Worm (Caenorhabditis elegans) whole organism, L4 larva: ENCODE results near the gene C16A3.6.
A peak's percentile ranks its signal among the peaks of the same experiment; 100 is the strongest.

Experiments
- F37D6.2 ChIP-seq: sonication (generic microtip); optimal IDR thresholded peaks from 2 replicates; lab custom pipeline; 2016; ENCODE audit warnings: mild to moderate bottlenecking, missing genetic modification characterization, missing compliant biosample characterization
- F44E2.7 ChIP-seq: fragments of 200-800 bp; sonication (Bioruptor generic); IDR thresholded peaks from 2 replicates; pipeline ENCODE4 v2.1.2; 2022; ENCODE audit warnings: missing genetic modification characterization, missing compliant biosample characterization
- F49E8.2 ChIP-seq: sonication (generic microtip); optimal IDR thresholded peaks from 2 replicates; lab custom pipeline; 2016; ENCODE audit warnings: missing compliant biosample characterization, mild to moderate bottlenecking, missing genetic modification characterization, borderline replicate concordance
- R02D3.7 ChIP-seq: fragments of 150-350 bp; sonication (generic microtip); optimal IDR thresholded peaks from 3 replicates; lab custom pipeline; 2014; ENCODE audit warnings: missing biosample characterization, missing genetic modification characterization
- T20F7.1 ChIP-seq: fragments of 200-800 bp; sonication (Bioruptor generic); optimal IDR thresholded peaks from 2 replicates; lab custom pipeline; 2018; ENCODE audit warnings: mild to moderate bottlenecking, missing genetic modification characterization, missing compliant biosample characterization
- T26A8.4 ChIP-seq: fragments of 200-800 bp; sonication (Bioruptor generic); IDR thresholded peaks from 2 replicates; pipeline ENCODE4 v1.3.6; 2022; ENCODE audit warnings: missing genetic modification characterization, missing compliant biosample characterization
- Y5F2A.4 ChIP-seq: fragments of 200-800 bp; sonication (Bioruptor generic); optimal IDR thresholded peaks from 2 replicates; lab custom pipeline; 2018; ENCODE audit warnings: mild to moderate bottlenecking, missing genetic modification characterization, missing compliant biosample characterization
- ZK337.2 ChIP-seq: fragments of 200-800 bp; sonication (Bioruptor generic); IDR thresholded peaks from 2 replicates; pipeline ENCODE4 v1.3.6; 2022; ENCODE audit warnings: missing genetic modification reagents, missing genetic modification characterization, missing compliant biosample characterization
- ZK546.5 ChIP-seq, 2 experiments: sonication (generic microtip); optimal IDR thresholded peaks; 2 replicates each; lab custom pipeline; 2017; ENCODE audit warnings: missing biosample characterization in 2 of 2, missing genetic modification characterization in 2 of 2
- arid-1 ChIP-seq: fragments of 200-800 bp; sonication (Bioruptor generic); conservative IDR thresholded peaks from 2 replicates; pipeline ENCODE4 v1.3.6; 2022; ENCODE audit warnings: missing genetic modification reagents, missing genetic modification characterization, missing compliant biosample characterization
- attf-4 ChIP-seq: sonication (generic microtip); optimal IDR thresholded peaks from 3 replicates; lab custom pipeline; 2017; ENCODE audit warnings: missing biosample characterization, missing genetic modification characterization
- ceh-32 ChIP-seq: sonication (generic microtip); optimal IDR thresholded peaks from 2 replicates; lab custom pipeline; 2016; ENCODE audit warnings: mild to moderate bottlenecking, missing genetic modification characterization, missing compliant biosample characterization; ENCODE audit not compliant: poor library complexity
- ceh-82 ChIP-seq: sonication (generic microtip); optimal IDR thresholded peaks from 2 replicates; lab custom pipeline; 2017; ENCODE audit warnings: missing biosample characterization, missing genetic modification characterization
- daf-16 ChIP-seq, 3 experiments: sonication (generic microtip); optimal IDR thresholded peaks; 2 replicates each; lab custom pipeline; 2016 to 2017; ENCODE audit warnings: missing genetic modification characterization in 3 of 3, missing genetic modification reagents in 3 of 3, mild to moderate bottlenecking in 2 of 3, missing compliant biosample characterization in 2 of 3, missing biosample characterization in 1 of 3, moderate library complexity in 1 of 3
- dpl-1 ChIP-seq: fragments of 150-350 bp; optimal IDR thresholded peaks from 2 replicates; lab custom pipeline; 2014; ENCODE audit warnings: missing biosample characterization, missing genetic modification reagents, missing genetic modification characterization
- duxl-1 ChIP-seq: sonication (generic microtip); optimal IDR thresholded peaks from 2 replicates; lab custom pipeline; 2016; ENCODE audit warnings: mild to moderate bottlenecking, missing genetic modification characterization, moderate library complexity, missing compliant biosample characterization; ENCODE audit not compliant: poor library complexity
- egl-27 ChIP-seq: sonication (generic microtip); optimal IDR thresholded peaks from 3 replicates; lab custom pipeline; 2017; ENCODE audit warnings: missing biosample characterization, missing genetic modification reagents, missing genetic modification characterization
- egl-43 ChIP-seq: fragments of 200-800 bp; sonication (Bioruptor generic); IDR thresholded peaks from 2 replicates; pipeline ENCODE4 v1.3.6; 2022; ENCODE audit warnings: missing genetic modification reagents, missing genetic modification characterization, missing compliant biosample characterization
- fos-1 ChIP-seq: fragments of 150-350 bp; optimal IDR thresholded peaks from 2 replicates; lab custom pipeline; 2014; ENCODE audit warnings: missing biosample characterization, missing genetic modification characterization
- hif-1 ChIP-seq, 2 experiments: sonication (generic microtip); optimal IDR thresholded peaks; 2 replicates each; lab custom pipeline; 2016 to 2017; ENCODE audit warnings: missing compliant biosample characterization in 2 of 2, missing genetic modification characterization in 2 of 2, missing genetic modification reagents in 2 of 2, missing genotype in 2 of 2, mild to moderate bottlenecking in 1 of 2
- lim-7 ChIP-seq: fragments of 200-800 bp; sonication (Bioruptor generic); IDR thresholded peaks from 2 replicates; pipeline ENCODE4 v1.3.6; 2022; ENCODE audit warnings: missing genetic modification characterization, missing compliant biosample characterization
- lin-13 ChIP-seq: fragments of 150-350 bp; optimal IDR thresholded peaks from 2 replicates; lab custom pipeline; 2014; ENCODE audit warnings: missing biosample characterization, missing genetic modification reagents, missing genetic modification characterization
- lin-15B ChIP-seq: fragments of 150-350 bp; sonication (generic microtip); optimal IDR thresholded peaks from 3 replicates; lab custom pipeline; 2014; ENCODE audit warnings: missing biosample characterization, missing genetic modification characterization
- lin-29 ChIP-seq: fragments of 200-800 bp; sonication (Bioruptor generic); IDR thresholded peaks from 2 replicates; pipeline ENCODE4 v1.3.6; 2022; ENCODE audit warnings: missing genetic modification reagents, missing genetic modification characterization, missing compliant biosample characterization
- lin-39 ChIP-seq: fragments of 150-350 bp; optimal IDR thresholded peaks from 2 replicates; lab custom pipeline; 2014; ENCODE audit warnings: missing biosample characterization, missing genetic modification reagents, missing genetic modification characterization
- lir-3 ChIP-seq: sonication (generic microtip); optimal IDR thresholded peaks from 2 replicates; lab custom pipeline; 2016; ENCODE audit warnings: mild to moderate bottlenecking, missing genetic modification characterization, missing compliant biosample characterization
- lsy-2 ChIP-seq, 2 experiments: fragments of 150-350 bp in 1 of 2; sonication (generic microtip) in 1 of 2; optimal IDR thresholded peaks; 2 replicates each; lab custom pipeline; 2014 to 2017; ENCODE audit warnings: missing biosample characterization in 2 of 2, missing genetic modification characterization in 2 of 2
- madf-9 ChIP-seq: fragments of 200-800 bp; sonication (Bioruptor generic); conservative IDR thresholded peaks from 2 replicates; pipeline ENCODE4 v1.3.6; 2022; ENCODE audit warnings: missing genetic modification reagents, missing genetic modification characterization, missing compliant biosample characterization
- mxl-2 ChIP-seq: fragments of 200-800 bp; sonication (Bioruptor generic); conservative IDR thresholded peaks from 2 replicates; pipeline ENCODE4 v1.3.6; 2022; ENCODE audit warnings: missing genetic modification reagents, missing genetic modification characterization, missing compliant biosample characterization
- nhr-10 ChIP-seq: fragments of 150-350 bp; optimal IDR thresholded peaks from 2 replicates; lab custom pipeline; 2014; ENCODE audit warnings: missing biosample characterization, missing genetic modification characterization
- nhr-11 ChIP-seq: fragments of 150-350 bp; optimal IDR thresholded peaks from 2 replicates; lab custom pipeline; 2014; ENCODE audit warnings: missing biosample characterization, missing genetic modification characterization
- nhr-25 ChIP-seq: sonication (generic microtip); optimal IDR thresholded peaks from 2 replicates; lab custom pipeline; 2017; ENCODE audit warnings: missing genetic modification characterization, mild to moderate bottlenecking, missing compliant biosample characterization, antibody characterized with exemption, moderate library complexity, borderline replicate concordance; ENCODE audit not compliant: insufficient read depth
- nhr-28 ChIP-seq: fragments of 150-350 bp; optimal IDR thresholded peaks from 2 replicates; lab custom pipeline; 2014; ENCODE audit warnings: missing biosample characterization, missing genetic modification characterization
- nhr-41 ChIP-seq: fragments of 200-800 bp; sonication (Bioruptor generic); IDR thresholded peaks from 2 replicates; pipeline ENCODE4 v1.3.6; 2022; ENCODE audit warnings: missing genetic modification reagents, missing genetic modification characterization, missing compliant biosample characterization
- nhr-42 ChIP-seq: fragments of 200-800 bp; sonication (Bioruptor generic); IDR thresholded peaks from 2 replicates; pipeline ENCODE4 v1.3.6; 2022; ENCODE audit warnings: missing genetic modification characterization, missing compliant biosample characterization
- nhr-48 ChIP-seq: sonication (generic microtip); optimal IDR thresholded peaks from 2 replicates; lab custom pipeline; 2016; ENCODE audit warnings: mild to moderate bottlenecking, missing genetic modification characterization, missing compliant biosample characterization
- nhr-6 ChIP-seq: fragments of 150-350 bp; optimal IDR thresholded peaks from 2 replicates; lab custom pipeline; 2014; ENCODE audit warnings: missing biosample characterization, missing genetic modification characterization
- nhr-76 ChIP-seq: fragments of 150-350 bp; optimal IDR thresholded peaks from 2 replicates; lab custom pipeline; 2014; ENCODE audit warnings: missing biosample characterization, missing genetic modification characterization
- nhr-77 ChIP-seq: fragments of 150-350 bp; optimal IDR thresholded peaks from 2 replicates; lab custom pipeline; 2014; ENCODE audit warnings: missing biosample characterization, missing genetic modification characterization
- pha-4 ChIP-seq, 2 experiments: fragments of 150-350 bp in 1 of 2; fragments of 200-800 bp in 1 of 2; sonication (Bioruptor generic) in 1 of 2; IDR thresholded peaks in 1 of 2; optimal IDR thresholded peaks in 1 of 2; 2 replicates each; pipeline versions ENCODE4 v1.3.6 to Lab custom; 2014 to 2022; ENCODE audit warnings: missing genetic modification characterization in 2 of 2, missing genetic modification reagents in 2 of 2, missing biosample characterization in 1 of 2, missing compliant biosample characterization in 1 of 2
- php-3 ChIP-seq: fragments of 200-800 bp; sonication (Bioruptor generic); IDR thresholded peaks from 2 replicates; pipeline ENCODE4 v1.3.6; 2022; ENCODE audit warnings: missing genetic modification reagents, missing genetic modification characterization, missing compliant biosample characterization
- pqm-1 ChIP-seq: sonication (generic microtip); optimal IDR thresholded peaks from 2 replicates; lab custom pipeline; 2017; ENCODE audit warnings: missing biosample characterization, missing genetic modification characterization
- snpc-1.2 ChIP-seq: fragments of 200-800 bp; sonication (Bioruptor generic); IDR thresholded peaks from 2 replicates; pipeline ENCODE4 v1.3.6; 2022; ENCODE audit warnings: missing genetic modification reagents, missing genetic modification characterization, missing compliant biosample characterization
- spr-1 ChIP-seq: sonication (generic microtip); optimal IDR thresholded peaks from 2 replicates; lab custom pipeline; 2016; ENCODE audit warnings: mild to moderate bottlenecking, missing genetic modification characterization, missing compliant biosample characterization
- spr-3 ChIP-seq: fragments of 200-800 bp; sonication (Bioruptor generic); optimal IDR thresholded peaks from 2 replicates; lab custom pipeline; 2018; ENCODE audit warnings: mild to moderate bottlenecking, missing genetic modification characterization, missing compliant biosample characterization
- tag-97 ChIP-seq: fragments of 200-800 bp; sonication (Bioruptor generic); IDR thresholded peaks from 2 replicates; pipeline ENCODE4 v1.3.6; 2022; ENCODE audit warnings: missing genetic modification characterization, missing compliant biosample characterization
- tra-1 ChIP-seq: fragments of 200-800 bp; sonication (Bioruptor generic); IDR thresholded peaks from 2 replicates; pipeline ENCODE4 v1.3.6; 2022; ENCODE audit warnings: missing genetic modification reagents, missing genetic modification characterization, missing compliant biosample characterization
- unc-130 ChIP-seq: sonication (generic microtip); optimal IDR thresholded peaks from 2 replicates; lab custom pipeline; 2016; ENCODE audit warnings: missing genetic modification reagents, missing genetic modification characterization, missing compliant biosample characterization
- zip-11 ChIP-seq: fragments of 200-800 bp; sonication (Bioruptor generic); IDR thresholded peaks from 2 replicates; pipeline ENCODE4 v1.3.6; 2022; ENCODE audit warnings: missing genetic modification characterization, missing compliant biosample characterization
- zip-2 ChIP-seq: fragments of 150-350 bp; optimal IDR thresholded peaks from 2 replicates; lab custom pipeline; 2014; ENCODE audit warnings: missing biosample characterization, missing genetic modification characterization

Gene C16A3.6

DNA sequence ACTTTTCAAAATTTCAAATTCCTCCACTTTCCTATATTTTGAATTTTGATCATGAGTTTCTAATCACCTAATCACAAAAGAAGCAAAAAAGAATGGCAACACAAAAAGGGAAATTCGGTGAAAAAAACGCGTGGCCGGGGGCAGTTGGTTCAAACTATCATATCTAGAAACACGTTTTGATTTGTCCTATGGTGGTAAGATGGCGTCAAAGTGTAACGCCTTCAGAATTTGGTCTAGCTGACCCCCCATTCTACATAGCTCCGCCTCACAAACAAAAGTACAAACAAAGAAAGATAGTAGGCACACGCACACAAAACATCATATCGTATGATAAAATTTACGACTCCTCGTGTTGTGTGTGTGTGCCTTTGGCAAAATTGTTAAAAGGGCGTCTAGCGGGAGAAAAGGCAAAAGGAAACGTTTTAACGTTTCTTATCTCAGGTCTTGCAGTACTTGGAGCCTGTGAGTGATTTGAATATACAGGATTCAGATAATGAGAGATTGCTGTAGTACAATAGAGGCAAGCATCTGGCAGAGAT, 43.0 kb downstream of the C16A3.6 start:
- TF ChIP-seq mxl-2 = no peak
- TF ChIP-seq fos-1 (tag; lab: Kevin White, UChicago) = no peak
- TF ChIP-seq F37D6.2 (tag; lab: Kevin White, UChicago) = no peak
- no peak for TF ChIP-seq nhr-10
- no peak for TF ChIP-seq lin-13 (GFP tag; lab: Kevin White, UChicago)
- TF ChIP-seq nhr-11 (tag; lab: Kevin White, UChicago) = no peak
- TF ChIP-seq nhr-28 = peak; percentile 95
- no peak for TF ChIP-seq spr-3 (GFP tag; lab: Kevin White, UChicago)
- no peak for TF ChIP-seq daf-16 (GFP tag; optimal IDR thresholded peaks at IDR 0.05; lab: Kevin White, UChicago)
- TF ChIP-seq daf-16 (tag; optimal IDR thresholded peaks at IDR 0.05; lab: Kevin White, UChicago) = peak; percentile 73
- TF ChIP-seq pqm-1 (tag; lab: Kevin White, UChicago) = peak; percentile 98
- no peak for TF ChIP-seq lin-39 (tag; lab: Kevin White, UChicago)
- TF ChIP-seq T20F7.1 (GFP tag; lab: Kevin White, UChicago) = no peak
- TF ChIP-seq arid-1 (GFP tag; lab: Robert Waterston, UW) = no peak
- TF ChIP-seq egl-27 (tag; lab: Kevin White, UChicago) = no peak
- TF ChIP-seq zip-11 (GFP tag; lab: Robert Waterston, UW) = no peak
- TF ChIP-seq nhr-25 (tag; lab: Kevin White, UChicago) = no peak
- no peak for TF ChIP-seq nhr-77 (tag; lab: Kevin White, UChicago)
- no peak for TF ChIP-seq snpc-1.2 (GFP tag; lab: Robert Waterston, UW)
- no peak for TF ChIP-seq ceh-82 (tag; lab: Kevin White, UChicago)
- TF ChIP-seq nhr-48 (tag; lab: Kevin White, UChicago) = no peak
- no peak for TF ChIP-seq ZK546.5 (tag; optimal IDR thresholded peaks at IDR 0.05; lab: Kevin White, UChicago)
- no peak for TF ChIP-seq nhr-41
- TF ChIP-seq lir-3 (tag; lab: Kevin White, UChicago) = no peak
- no peak for TF ChIP-seq nhr-76
- TF ChIP-seq T26A8.4 (GFP tag; lab: Robert Waterston, UW) = peak; percentile 42
- TF ChIP-seq unc-130 (GFP tag; lab: Kevin White, UChicago) = no peak
- TF ChIP-seq nhr-6 = no peak
- TF ChIP-seq F49E8.2 (tag; lab: Kevin White, UChicago) = no peak
- TF ChIP-seq ceh-32 (tag; lab: Kevin White, UChicago) = no peak
- TF ChIP-seq lin-29 = no peak
- no peak for TF ChIP-seq lsy-2 (tag; optimal IDR thresholded peaks at IDR 0.05; lab: Kevin White, UChicago)
- TF ChIP-seq attf-4 (tag; lab: Kevin White, UChicago) = no peak
- TF ChIP-seq F44E2.7 (GFP tag; lab: Robert Waterston, UW) = no peak
- TF ChIP-seq tra-1 (GFP tag; lab: Robert Waterston, UW) = no peak
- no peak for TF ChIP-seq R02D3.7
- peak in 1 of 2 experiments; percentile 51 for TF ChIP-seq hif-1 (tag; optimal IDR thresholded peaks at IDR 0.05; lab: Kevin White, UChicago)
- TF ChIP-seq pha-4 (GFP tag; IDR thresholded peaks at IDR 0.05; lab: Robert Waterston, UW) = no peak
- no peak for TF ChIP-seq pha-4 (tag; optimal IDR thresholded peaks at IDR 0.05; lab: Kevin White, UChicago)
- TF ChIP-seq ZK337.2 (GFP tag; lab: Robert Waterston, UW) = no peak
- TF ChIP-seq lim-7 (GFP tag; lab: Robert Waterston, UW) = no peak
- no peak for TF ChIP-seq spr-1
- no peak for TF ChIP-seq tag-97
- no peak for TF ChIP-seq zip-2 (tag; lab: Kevin White, UChicago)
- no peak for TF ChIP-seq duxl-1
- no peak for TF ChIP-seq dpl-1 (GFP tag; lab: Kevin White, UChicago)
- no peak for TF ChIP-seq egl-43 (GFP tag; lab: Robert Waterston, UW)
- TF ChIP-seq madf-9 (GFP tag; lab: Robert Waterston, UW) = no peak
- peak; percentile 86; the same call in 1 of the 2 replicates for TF ChIP-seq php-3 (GFP tag; lab: Robert Waterston, UW)
- no peak for TF ChIP-seq lin-15B (tag; lab: Kevin White, UChicago)
- no peak for TF ChIP-seq Y5F2A.4 (GFP tag; lab: Kevin White, UChicago)
- TF ChIP-seq nhr-42 (GFP tag; lab: Robert Waterston, UW) = no peak
